Worm (Caenorhabditis elegans) whole organism, late embryonic: ENCODE data around the gene C23G10.10.

ENCODE experiments used
- ceh-22 ChIP-seq: sonication (generic microtip); optimal IDR thresholded peaks from 2 replicates; lab custom pipeline; 2017; ENCODE audit warnings: missing biosample characterization, missing genetic modification characterization
- ets-4 ChIP-seq: sonication (generic microtip); optimal IDR thresholded peaks from 2 replicates; lab custom pipeline; 2016; ENCODE audit warnings: missing genetic modification characterization, missing compliant biosample characterization
- hlh-15 ChIP-seq: sonication (generic microtip); optimal IDR thresholded peaks from 2 replicates; lab custom pipeline; 2016; ENCODE audit warnings: missing genetic modification characterization, missing compliant biosample characterization
- madf-2 ChIP-seq: sonication (generic microtip); optimal IDR thresholded peaks from 2 replicates; lab custom pipeline; 2017; ENCODE audit warnings: missing genetic modification characterization, missing compliant biosample characterization
- mec-3 ChIP-seq: sonication (generic microtip); optimal IDR thresholded peaks from 2 replicates; lab custom pipeline; 2016; ENCODE audit warnings: borderline replicate concordance, missing genetic modification characterization, missing compliant biosample characterization
- npax-4 ChIP-seq: sonication (generic microtip); optimal IDR thresholded peaks from 2 replicates; lab custom pipeline; 2016; ENCODE audit warnings: missing genetic modification characterization, missing compliant biosample characterization
- ref-2 ChIP-seq: sonication (generic microtip); optimal IDR thresholded peaks from 2 replicates; lab custom pipeline; 2016; ENCODE audit warnings: missing genetic modification characterization, missing compliant biosample characterization
- tbx-7 ChIP-seq: sonication (generic microtip); optimal IDR thresholded peaks from 2 replicates; lab custom pipeline; 2016; ENCODE audit warnings: missing genotype, missing genetic modification characterization, missing compliant biosample characterization
- unc-86 ChIP-seq: sonication (generic microtip); optimal IDR thresholded peaks from 2 replicates; lab custom pipeline; 2016; ENCODE audit warnings: missing genetic modification characterization, missing compliant biosample characterization
- zip-5 ChIP-seq: sonication (generic microtip); optimal IDR thresholded peaks from 2 replicates; lab custom pipeline; 2016; ENCODE audit warnings: missing genetic modification characterization, missing compliant biosample characterization

DNA sequence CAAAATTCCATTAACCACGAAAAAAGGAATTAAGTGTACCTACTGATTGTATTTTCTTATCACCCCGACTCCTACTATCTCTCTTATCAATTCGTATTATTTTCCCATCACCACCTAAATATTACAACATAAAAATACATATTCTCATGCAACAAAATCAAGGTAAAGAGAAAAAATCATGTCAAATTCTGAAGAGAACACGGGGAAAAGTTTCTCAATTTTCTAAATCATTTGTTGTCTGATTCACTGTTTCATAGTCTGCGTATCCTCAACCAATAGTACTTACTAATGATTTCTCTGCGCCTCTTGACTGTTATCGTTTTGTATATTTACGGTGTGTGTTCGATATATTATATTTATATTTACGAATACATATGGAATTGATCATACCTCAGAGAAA, 18.1 kb upstream of the C23G10.10 start:
- TF ChIP-seq zip-5 (no peak), hlh-15 (no peak), madf-2 (tag; lab: Kevin White, UChicago) (no peak), mec-3 (tag; lab: Kevin White, UChicago) (no peak), npax-4 (tag; lab: Kevin White, UChicago) (no peak), unc-86 (tag; lab: Kevin White, UChicago) (no peak), ceh-22 (tag; lab: Kevin White, UChicago) (no peak), ref-2 (tag; lab: Kevin White, UChicago) (no peak), ets-4 (tag; lab: Kevin White, UChicago) (no peak), tbx-7 (no peak)
